Fruit fly (Drosophila melanogaster) S2 (cell line): ENCODE data around the gene TotZ.

Source experiments
- CG8478 ChIP-seq: fragments of >200 bp; optimal IDR thresholded peaks from 2 replicates; lab custom pipeline; 2018
- CTCF ChIP-seq, 2 experiments: fragments of >200 bp; optimal IDR thresholded peaks; 2 replicates each; lab custom pipeline; 2018

TotZ gene

DNA sequence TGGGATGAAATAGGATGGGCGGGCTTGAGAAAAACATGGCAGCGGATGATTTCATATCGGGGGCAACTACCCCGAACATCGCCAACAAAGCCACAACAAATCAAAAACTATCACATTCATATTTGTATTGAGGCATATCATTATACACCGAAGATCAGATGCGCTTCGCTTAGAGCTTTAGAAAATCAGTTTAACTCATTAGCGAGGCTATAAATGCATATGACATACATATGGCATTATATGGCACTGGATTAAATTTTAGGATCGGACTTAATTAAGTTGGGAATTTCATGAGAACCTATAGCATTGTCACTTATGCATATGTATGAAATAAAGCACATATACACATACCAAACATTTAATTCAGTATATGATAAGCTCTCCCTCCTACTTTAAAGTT is 31.2 kb upstream of the TotZ start:
- TF ChIP-seq CG8478 (no peak), CTCF (optimal IDR thresholded peaks at IDR 0.05; lab: Kevin White, UChicago) (no peak)

dm6 chr3R:20846768-20847167 is 30.8 kb upstream of the TotZ start, which contains the start of gene CG15696:
TSS of gene CG15696 (plus strand) at chr3R:20847068.
- TF ChIP-seq CG8478 (no peak), CTCF (optimal IDR thresholded peaks at IDR 0.05; lab: Kevin White, UChicago) (no peak)

dm6 chr3R:20850395-20851039 is 27.0 kb upstream of the TotZ start, which contains the start of gene RpS30:
TSS of gene RpS30 (plus strand) at chr3R:20850516.
- TF ChIP-seq CG8478 (no peak), CTCF (optimal IDR thresholded peaks at IDR 0.05; lab: Kevin White, UChicago) (peak; percentile 39 to 41)

DNA sequence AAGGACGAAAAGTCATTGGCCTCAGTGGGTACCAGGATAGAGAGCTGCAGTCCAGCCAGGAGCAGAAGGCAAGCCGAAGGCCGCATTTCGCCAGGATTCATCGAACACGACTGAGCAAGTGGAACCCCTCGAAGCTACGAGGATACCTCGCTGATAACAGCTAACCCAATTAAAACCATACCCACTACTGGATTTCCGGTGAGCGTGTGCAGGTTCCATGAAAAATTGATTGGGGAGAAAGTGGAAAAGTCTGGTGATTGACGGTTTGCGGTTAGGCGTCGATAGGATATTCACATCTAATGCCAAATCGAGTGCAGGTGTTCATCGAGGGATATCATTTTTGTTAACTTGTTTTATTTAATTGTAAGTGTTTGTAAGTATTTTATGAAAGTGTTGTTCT is 17.7 kb upstream of the TotZ start, which contains the start of gene Ir93a:
Gene Ir93a (minus strand): TSS at position 101 of the 400 bp plus-strand sequence.
- TF ChIP-seq CTCF (optimal IDR thresholded peaks at IDR 0.05; lab: Kevin White, UChicago) (no peak), CG8478 (no peak)

- no peak for TF ChIP-seq CTCF (optimal IDR thresholded peaks at IDR 0.05; lab: Kevin White, UChicago)
Measured at dm6 chr3R:20866204-20866603, 11.3 kb upstream of the TotZ start, which contains the start of gene KaiR1D. TSS of gene KaiR1D (minus strand) at chr3R:20866231.

DNA sequence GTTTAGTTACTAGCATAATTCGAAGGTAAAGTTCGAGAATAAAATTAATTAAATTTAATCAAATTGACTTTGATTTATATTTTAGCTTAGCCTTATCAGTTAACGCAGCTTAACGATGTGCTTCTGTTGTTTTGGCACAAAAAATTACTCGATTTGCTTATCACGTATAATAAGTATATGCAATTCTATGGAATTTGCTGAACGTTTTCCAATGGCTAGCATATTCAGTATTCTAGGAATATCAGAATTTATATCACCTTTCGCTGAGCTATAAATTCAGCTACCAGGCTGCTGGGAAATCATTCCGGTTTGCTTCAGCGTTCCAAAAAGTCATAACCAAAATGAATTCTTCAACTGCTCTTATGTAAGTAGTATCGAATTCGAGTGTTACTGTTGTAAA is 6.8 kb upstream of the TotZ start, which contains the start of gene TotA:
Gene TotA (plus strand): TSS at position 301 of the 400 bp plus-strand sequence.
- no peak for TF ChIP-seq CG8478
- TF ChIP-seq CTCF (optimal IDR thresholded peaks at IDR 0.05; lab: Kevin White, UChicago), result no peak

DNA sequence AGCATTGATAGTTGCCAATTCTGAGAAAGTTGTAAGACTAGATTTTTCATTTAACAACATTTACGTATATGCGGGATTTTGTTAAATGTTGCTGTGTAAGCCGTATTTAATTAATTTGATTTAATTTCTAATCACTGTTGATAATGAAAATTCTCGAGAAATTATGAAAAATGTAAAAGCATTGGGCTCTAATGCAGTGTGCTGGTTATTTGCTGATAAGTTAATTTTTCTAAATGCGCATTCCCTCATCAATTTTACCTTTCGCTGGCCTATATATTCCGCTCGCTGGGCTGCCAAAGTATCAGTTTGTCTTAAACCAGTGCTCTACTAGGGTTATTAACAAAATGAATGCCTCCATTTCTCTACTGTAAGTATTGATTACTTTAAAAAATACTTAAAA is 4.8 kb upstream of the TotZ start, which contains the start of gene TotC:
Gene TotC (plus strand): TSS at position 301 of the 400 bp plus-strand sequence.
- TF ChIP-seq CG8478 (no peak), CTCF (optimal IDR thresholded peaks at IDR 0.05; lab: Kevin White, UChicago) (no peak)

dm6 chr3R:20873638-20874037 is 3.9 kb upstream of the TotZ start, which contains the start of gene TotB:
TSS of gene TotB (plus strand) at chr3R:20873938.
- TF ChIP-seq CTCF (optimal IDR thresholded peaks at IDR 0.05; lab: Kevin White, UChicago), result no peak
- TF ChIP-seq CG8478, result no peak

- TF ChIP-seq CTCF (optimal IDR thresholded peaks at IDR 0.05; lab: Kevin White, UChicago), result no peak
- TF ChIP-seq CG8478, result no peak
Measured at dm6 chr3R:20876680-20877079, 856 bp upstream of the TotZ start.

- no peak for TF ChIP-seq CG8478
- no peak for TF ChIP-seq CTCF (optimal IDR thresholded peaks at IDR 0.05; lab: Kevin White, UChicago)
Measured at dm6 chr3R:20890505-20890904, 13.0 kb downstream of the TotZ start.

dm6 chr3R:20890920-20891319 is 13.4 kb downstream of the TotZ start:
- TF ChIP-seq CTCF (optimal IDR thresholded peaks at IDR 0.05; lab: Kevin White, UChicago) (no peak), CG8478 (no peak)

dm6 chr3R:20891495-20891894 is 14.0 kb downstream of the TotZ start:
- TF ChIP-seq CTCF (optimal IDR thresholded peaks at IDR 0.05; lab: Kevin White, UChicago), result no peak
- TF ChIP-seq CG8478, result no peak

- TF ChIP-seq CG8478 (no peak), CTCF (optimal IDR thresholded peaks at IDR 0.05; lab: Kevin White, UChicago) (no peak)
Measured at dm6 chr3R:20897128-20897527, 19.6 kb downstream of the TotZ start, which contains the start of gene Ktl. TSS of gene Ktl (minus strand) at chr3R:20897320.

dm6 chr3R:20901656-20902055 is 24.1 kb downstream of the TotZ start, which contains the start of gene Grik:
TSS of gene Grik (plus strand) at chr3R:20901956.
- TF ChIP-seq CG8478 (no peak), CTCF (optimal IDR thresholded peaks at IDR 0.05; lab: Kevin White, UChicago) (no peak)

- TF ChIP-seq CTCF (optimal IDR thresholded peaks at IDR 0.05; lab: Kevin White, UChicago) (no peak), CG8478 (no peak)
Measured at dm6 chr3R:20905418-20905817, 27.9 kb downstream of the TotZ start, which contains the start of gene TotX. TSS of gene TotX (minus strand) at chr3R:20905518.

DNA sequence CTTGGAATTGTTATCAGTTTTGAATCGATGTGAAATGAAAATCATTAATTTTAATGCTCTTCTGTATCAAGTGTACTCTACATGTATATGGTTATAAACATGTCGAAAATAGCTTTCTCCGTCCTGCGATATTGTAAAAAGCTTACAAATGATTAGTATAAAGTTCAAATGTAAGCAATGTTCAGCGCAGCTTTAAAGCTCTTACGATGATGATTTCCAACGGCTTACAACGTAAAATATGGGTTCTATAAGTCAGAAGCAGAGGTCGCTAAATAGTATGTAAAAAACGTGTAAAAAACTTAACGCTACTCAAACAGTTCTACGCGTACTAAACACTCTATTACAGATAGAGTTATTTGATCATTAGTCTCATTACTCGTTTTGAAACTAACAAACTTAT is 31.1 kb downstream of the TotZ start:
- TF ChIP-seq CG8478 (no peak), CTCF (optimal IDR thresholded peaks at IDR 0.05; lab: Kevin White, UChicago) (peak; percentile 80)
